Worm (Caenorhabditis elegans) whole organism, midembryonic: ENCODE data around the gene vha-5.

Experiments
- T22C8.4 ChIP-seq: fragments of 200-800 bp; sonication (Bioruptor generic); IDR thresholded peaks from 2 replicates; pipeline ENCODE4 v1.3.6; 2022; ENCODE audit warnings: missing genetic modification characterization, missing compliant biosample characterization
- cog-1 ChIP-seq: sonication (generic microtip); optimal IDR thresholded peaks from 2 replicates; lab custom pipeline; 2016; ENCODE audit warnings: missing genetic modification characterization, missing compliant biosample characterization
- flt-1 ChIP-seq: fragments of 200-800 bp; sonication (Bioruptor generic); IDR thresholded peaks from 2 replicates; pipeline ENCODE4 v1.3.6; 2022; ENCODE audit warnings: missing genetic modification characterization, missing compliant biosample characterization
- klf-2 ChIP-seq: fragments of 200-800 bp; sonication (Bioruptor generic); conservative IDR thresholded peaks from 2 replicates; pipeline ENCODE4 v1.3.6; 2022; ENCODE audit warnings: missing genetic modification reagents, missing genetic modification characterization, missing compliant biosample characterization
- med-1 ChIP-seq: sonication (generic microtip); optimal IDR thresholded peaks from 2 replicates; lab custom pipeline; 2017; ENCODE audit warnings: missing genetic modification characterization, mild to moderate bottlenecking, missing compliant biosample characterization, antibody characterized with exemption, missing genetic modification reagents; ENCODE audit not compliant: insufficient read depth
- ref-1 ChIP-seq: fragments of 200-800 bp; sonication (Bioruptor generic); conservative IDR thresholded peaks from 2 replicates; pipeline ENCODE4 v1.3.6; 2022; ENCODE audit warnings: missing genetic modification reagents, missing genetic modification characterization, missing compliant biosample characterization
- tab-1 ChIP-seq: fragments of 200-800 bp; sonication (Bioruptor generic); IDR thresholded peaks from 2 replicates; pipeline ENCODE4 v1.3.6; 2022; ENCODE audit warnings: missing genetic modification characterization, missing compliant biosample characterization
- ztf-23 ChIP-seq: fragments of 200-800 bp; sonication (Bioruptor generic); IDR thresholded peaks from 2 replicates; pipeline ENCODE4 v1.3.6; 2022; ENCODE audit warnings: missing genetic modification reagents, missing genetic modification characterization, missing compliant biosample characterization
- ztf-29 ChIP-seq: fragments of 200-800 bp; sonication (Bioruptor generic); IDR thresholded peaks from 2 replicates; pipeline ENCODE4 v1.3.6; 2022; ENCODE audit warnings: missing genetic modification reagents, missing genetic modification characterization, missing compliant biosample characterization

The vha-5 gene

DNA sequence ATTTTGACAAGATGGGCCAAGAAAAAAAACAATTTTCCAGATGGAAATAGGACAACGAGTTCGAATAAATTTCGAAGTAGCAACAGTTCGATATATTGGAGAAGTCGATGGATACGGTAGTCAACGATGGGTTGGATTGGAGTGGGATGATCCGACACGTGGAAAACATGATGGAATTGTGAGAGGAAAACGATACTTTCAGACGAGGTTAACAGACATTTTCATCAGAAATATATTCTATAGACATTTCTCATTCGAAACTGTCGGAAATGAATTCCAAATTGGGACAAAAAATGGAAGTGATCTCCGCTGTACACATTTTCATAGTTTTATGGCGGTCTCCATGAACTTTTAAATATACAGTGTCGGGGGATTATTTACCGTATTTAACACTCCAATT is 9.1 kb upstream of the vha-5 start, which contains the start of gene tbce-1:
TSS of gene tbce-1 (plus strand) at position 41 of the 400 bp plus-strand sequence.
- TF ChIP-seq ztf-29 (GFP tag; lab: Robert Waterston, UW): no peak
- no peak for TF ChIP-seq T22C8.4 (GFP tag; lab: Robert Waterston, UW)
- no peak for TF ChIP-seq cog-1 (tag; lab: Kevin White, UChicago)
- TF ChIP-seq ref-1 (GFP tag; lab: Robert Waterston, UW): no peak
- no peak for TF ChIP-seq tab-1 (GFP tag; lab: Robert Waterston, UW)
- TF ChIP-seq ztf-23 (GFP tag; lab: Robert Waterston, UW): no peak
- TF ChIP-seq klf-2: no peak
- no peak for TF ChIP-seq med-1 (GFP tag; lab: Kevin White, UChicago)
- TF ChIP-seq flt-1 (GFP tag; lab: Robert Waterston, UW): no peak

DNA sequence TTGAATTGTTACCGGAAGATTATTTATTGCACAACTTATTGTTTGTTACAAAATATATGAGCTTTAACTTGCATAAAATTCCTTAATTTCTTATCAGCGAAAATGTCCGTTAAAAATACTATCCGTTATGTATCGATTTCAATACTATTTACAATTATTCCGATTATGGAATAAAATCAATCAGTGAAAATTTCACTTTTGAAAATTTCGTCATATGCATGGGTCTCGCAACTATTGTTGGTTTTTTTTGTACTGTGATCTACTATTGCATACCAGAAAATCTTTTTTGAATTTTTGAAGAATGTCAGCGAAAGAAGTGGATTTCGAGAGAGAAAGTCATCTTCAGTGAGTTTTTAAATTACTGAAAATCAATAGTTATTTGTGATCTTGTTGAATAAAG is 6.6 kb upstream of the vha-5 start, which contains the start of gene nprl-3:
TSS of gene nprl-3 (plus strand) at position 301 of the 400 bp plus-strand sequence.
- TF ChIP-seq klf-2 (no peak), med-1 (GFP tag; lab: Kevin White, UChicago) (no peak), tab-1 (GFP tag; lab: Robert Waterston, UW) (no peak)

DNA sequence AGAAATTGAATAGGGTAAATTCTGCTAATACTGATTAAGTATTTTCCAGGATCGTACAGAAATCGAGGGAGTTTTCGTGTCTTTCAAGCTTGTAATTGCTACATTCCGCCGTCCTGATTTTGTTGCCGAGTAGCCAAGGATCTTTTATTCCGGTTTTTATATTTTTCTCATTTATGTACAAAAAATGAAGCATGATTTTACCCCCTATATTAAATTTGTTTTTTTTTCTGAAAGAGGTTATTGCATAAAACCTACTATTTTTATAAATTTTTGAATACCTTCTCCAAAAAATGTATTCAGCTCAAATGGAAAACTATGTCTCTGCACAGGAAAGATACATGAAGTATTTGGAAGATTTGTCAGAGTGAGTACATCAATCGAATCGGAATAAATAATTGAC is 4.1 kb upstream of the vha-5 start, which contains the start of gene F35H10.6:
TSS of gene F35H10.6 (plus strand) at position 301 of the 400 bp plus-strand sequence.
- no peak for TF ChIP-seq T22C8.4 (GFP tag; lab: Robert Waterston, UW)

DNA sequence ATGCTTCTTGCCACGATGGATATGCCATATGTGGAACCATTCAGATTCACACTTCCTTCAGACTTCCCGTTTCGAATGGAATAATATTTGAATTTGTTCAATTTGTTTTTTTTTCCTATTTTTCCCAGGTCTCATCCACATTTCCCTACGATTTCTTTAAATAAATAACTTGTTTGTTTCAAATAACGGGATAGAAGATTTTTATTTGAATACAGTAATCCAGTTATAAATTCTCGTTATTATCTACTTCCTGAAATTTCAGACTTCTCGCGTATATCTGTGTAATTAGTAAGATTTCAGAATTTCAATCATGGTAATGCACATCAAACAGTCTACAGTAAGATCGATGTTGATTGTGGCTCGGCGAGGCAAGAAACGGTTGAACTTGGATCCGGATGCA is 3.3 kb upstream of the vha-5 start, which contains the start of gene F35H10.5:
TSS of gene F35H10.5 (plus strand) at position 301 of the 400 bp plus-strand sequence.
- TF ChIP-seq med-1 (GFP tag; lab: Kevin White, UChicago) (no peak), ztf-23 (GFP tag; lab: Robert Waterston, UW) (no peak), ref-1 (GFP tag; lab: Robert Waterston, UW) (no peak), flt-1 (GFP tag; lab: Robert Waterston, UW) (no peak), ztf-29 (GFP tag; lab: Robert Waterston, UW) (no peak), klf-2 (no peak), T22C8.4 (GFP tag; lab: Robert Waterston, UW) (no peak), tab-1 (GFP tag; lab: Robert Waterston, UW) (no peak)

DNA sequence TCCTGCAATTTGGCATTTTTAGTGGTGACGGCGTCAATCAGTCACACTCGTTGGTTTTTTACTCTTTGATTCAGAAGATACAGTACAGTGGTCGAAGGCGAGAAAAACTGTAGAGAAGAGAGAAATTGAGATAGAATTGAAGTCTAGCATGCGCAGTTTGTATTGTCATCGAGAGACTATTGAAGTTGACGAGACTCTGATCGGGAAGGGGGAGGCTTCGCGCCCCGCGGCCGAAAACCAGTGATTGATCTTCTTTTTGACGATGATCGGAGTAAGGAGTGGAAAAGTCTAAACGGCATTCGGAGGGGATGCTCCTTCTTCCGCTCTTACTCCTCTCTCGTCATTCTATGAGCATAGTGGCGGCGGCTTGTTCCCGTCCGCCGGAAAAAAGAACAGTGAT is 1.8 kb upstream of the vha-5 start:
- TF ChIP-seq ztf-23 (GFP tag; lab: Robert Waterston, UW): no peak
- TF ChIP-seq ztf-29 (GFP tag; lab: Robert Waterston, UW): no peak
- no peak for TF ChIP-seq tab-1 (GFP tag; lab: Robert Waterston, UW)
- no peak for TF ChIP-seq med-1 (GFP tag; lab: Kevin White, UChicago)
- no peak for TF ChIP-seq ref-1 (GFP tag; lab: Robert Waterston, UW)
- no peak for TF ChIP-seq klf-2
- TF ChIP-seq flt-1 (GFP tag; lab: Robert Waterston, UW): no peak
- no peak for TF ChIP-seq cog-1 (tag; lab: Kevin White, UChicago)
- TF ChIP-seq T22C8.4 (GFP tag; lab: Robert Waterston, UW): no peak

DNA sequence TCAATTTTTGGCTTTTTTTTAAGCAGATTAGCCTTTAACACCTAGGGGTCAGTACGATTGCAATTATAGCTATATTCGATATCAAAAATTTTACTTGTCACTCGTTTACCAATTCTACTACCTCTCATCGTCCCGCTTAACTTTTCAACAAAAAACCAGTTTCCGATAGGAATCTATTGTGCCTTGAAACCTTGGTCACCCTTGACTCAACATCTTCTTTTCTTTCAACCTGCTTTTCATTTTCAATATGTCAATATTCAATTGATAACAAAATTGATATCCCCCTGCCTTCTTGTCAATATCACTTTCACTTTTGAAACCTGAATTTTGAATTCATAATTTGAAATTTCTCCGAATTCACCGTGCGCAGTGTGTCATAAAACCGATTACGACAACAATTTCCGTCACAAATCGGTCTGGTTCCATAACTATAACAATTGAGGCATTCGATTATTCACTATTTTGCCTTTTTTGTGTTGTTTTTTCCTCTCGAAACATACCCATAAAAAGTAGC is 1.1 kb upstream of the vha-5 start:
- no peak for TF ChIP-seq cog-1 (tag; lab: Kevin White, UChicago)
- TF ChIP-seq T22C8.4 (GFP tag; lab: Robert Waterston, UW): no peak
- no peak for TF ChIP-seq flt-1 (GFP tag; lab: Robert Waterston, UW)
- no peak for TF ChIP-seq ztf-29 (GFP tag; lab: Robert Waterston, UW)
- TF ChIP-seq ztf-23 (GFP tag; lab: Robert Waterston, UW): no peak
- no peak for TF ChIP-seq tab-1 (GFP tag; lab: Robert Waterston, UW)
- no peak for TF ChIP-seq ref-1 (GFP tag; lab: Robert Waterston, UW)
- no peak for TF ChIP-seq klf-2
- TF ChIP-seq med-1 (GFP tag; lab: Kevin White, UChicago): no peak

DNA sequence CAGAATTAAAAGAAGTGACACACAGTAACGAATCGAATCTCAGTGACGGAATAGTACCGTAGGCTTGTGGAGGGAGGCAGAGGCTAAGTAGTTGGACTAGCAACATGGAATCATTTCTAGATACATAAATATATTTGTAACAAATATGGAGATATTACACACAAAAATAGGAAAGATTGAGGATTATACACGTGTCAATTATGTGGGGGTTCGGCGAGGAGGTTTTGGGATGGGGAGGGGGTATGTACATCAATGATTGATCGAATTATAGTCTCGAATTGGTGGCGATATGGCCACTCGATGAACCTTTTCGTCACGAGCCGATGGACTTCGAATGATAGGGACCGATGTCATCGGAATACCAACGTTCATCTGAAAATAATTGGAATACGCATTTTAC is 3.6 kb downstream of the vha-5 start:
- TF ChIP-seq med-1 (GFP tag; lab: Kevin White, UChicago) (no peak), cog-1 (tag; lab: Kevin White, UChicago) (no peak), tab-1 (GFP tag; lab: Robert Waterston, UW) (no peak), flt-1 (GFP tag; lab: Robert Waterston, UW) (no peak), ref-1 (GFP tag; lab: Robert Waterston, UW) (no peak), T22C8.4 (GFP tag; lab: Robert Waterston, UW) (no peak), ztf-23 (GFP tag; lab: Robert Waterston, UW) (no peak), ztf-29 (GFP tag; lab: Robert Waterston, UW) (no peak), klf-2 (no peak)

DNA sequence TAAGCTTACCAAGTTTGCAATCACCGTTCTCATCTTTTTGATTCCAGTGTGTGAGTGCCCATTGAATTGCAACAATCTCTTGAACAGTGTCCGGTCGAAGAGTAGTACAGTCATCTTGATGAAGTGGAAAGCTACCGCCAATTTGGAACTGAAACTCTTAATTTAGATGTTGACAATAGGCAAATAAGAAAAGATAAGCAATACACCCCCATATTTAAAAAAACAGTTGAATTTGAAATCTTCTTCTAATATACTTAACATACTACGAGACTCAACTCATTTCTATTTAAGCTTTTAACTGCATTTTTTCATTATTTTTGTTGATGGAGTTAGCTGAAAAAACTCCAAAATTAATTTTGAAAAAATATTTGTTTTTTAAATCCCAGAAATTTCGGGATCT is 8.3 kb downstream of the vha-5 start:
- TF ChIP-seq cog-1 (tag; lab: Kevin White, UChicago) (no peak), ztf-29 (GFP tag; lab: Robert Waterston, UW) (no peak), tab-1 (GFP tag; lab: Robert Waterston, UW) (no peak), T22C8.4 (GFP tag; lab: Robert Waterston, UW) (no peak)

DNA sequence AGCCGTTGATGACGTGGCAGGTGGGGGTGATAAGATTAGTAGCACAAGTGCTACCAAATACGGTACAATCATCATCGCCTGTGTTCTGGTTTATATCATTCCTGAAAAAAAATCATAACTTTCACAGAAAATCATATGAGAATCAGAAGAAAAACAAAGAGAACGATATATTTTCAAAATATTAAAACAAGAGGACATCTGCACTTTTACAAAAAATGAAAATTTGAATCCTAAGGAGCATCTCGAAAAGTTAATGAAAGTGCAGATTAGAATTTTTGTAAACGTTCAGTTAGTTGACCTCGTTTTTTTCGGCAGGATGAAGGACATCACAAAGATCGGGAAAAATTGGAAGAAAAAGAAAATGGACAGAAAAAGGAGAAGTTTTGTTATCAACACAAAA is 9.1 kb downstream of the vha-5 start, which contains the start of gene F35H10.10:
TSS of gene F35H10.10 (minus strand) at position 101 of the 400 bp plus-strand sequence.
- no peak for TF ChIP-seq cog-1 (tag; lab: Kevin White, UChicago)

DNA sequence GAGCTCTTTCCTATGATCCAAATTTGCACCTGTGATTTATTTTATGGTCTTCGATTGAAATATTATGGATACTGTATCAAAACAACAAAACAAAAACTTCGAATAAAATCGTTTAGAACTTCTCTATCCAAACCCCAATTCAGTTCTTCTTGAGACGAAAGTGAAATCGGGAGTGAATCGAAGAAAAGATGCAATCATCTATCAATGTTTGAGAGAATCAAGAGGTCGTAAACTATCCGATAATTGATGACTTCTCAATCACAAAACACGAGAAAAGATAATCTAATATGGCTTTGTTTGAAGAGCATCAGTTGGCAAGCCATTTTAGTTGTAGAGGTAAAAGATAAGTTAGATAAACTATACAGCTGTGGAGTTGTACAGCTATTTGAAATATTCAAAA is 14.0 kb downstream of the vha-5 start:
- TF ChIP-seq ref-1 (GFP tag; lab: Robert Waterston, UW): no peak
- no peak for TF ChIP-seq flt-1 (GFP tag; lab: Robert Waterston, UW)
- TF ChIP-seq tab-1 (GFP tag; lab: Robert Waterston, UW): no peak
- TF ChIP-seq ztf-23 (GFP tag; lab: Robert Waterston, UW): no peak
- no peak for TF ChIP-seq klf-2
